Worm (Caenorhabditis elegans) whole organism, midembryonic: ENCODE measurements around the gene fbxa-219.

Source experiments
- cog-1 ChIP-seq: sonication (generic microtip); optimal IDR thresholded peaks from 2 replicates; lab custom pipeline; 2016; ENCODE audit warnings: missing genetic modification characterization, missing compliant biosample characterization
- flt-1 ChIP-seq: fragments of 200-800 bp; sonication (Bioruptor generic); IDR thresholded peaks from 2 replicates; pipeline ENCODE4 v1.3.6; 2022; ENCODE audit warnings: missing genetic modification characterization, missing compliant biosample characterization

DNA sequence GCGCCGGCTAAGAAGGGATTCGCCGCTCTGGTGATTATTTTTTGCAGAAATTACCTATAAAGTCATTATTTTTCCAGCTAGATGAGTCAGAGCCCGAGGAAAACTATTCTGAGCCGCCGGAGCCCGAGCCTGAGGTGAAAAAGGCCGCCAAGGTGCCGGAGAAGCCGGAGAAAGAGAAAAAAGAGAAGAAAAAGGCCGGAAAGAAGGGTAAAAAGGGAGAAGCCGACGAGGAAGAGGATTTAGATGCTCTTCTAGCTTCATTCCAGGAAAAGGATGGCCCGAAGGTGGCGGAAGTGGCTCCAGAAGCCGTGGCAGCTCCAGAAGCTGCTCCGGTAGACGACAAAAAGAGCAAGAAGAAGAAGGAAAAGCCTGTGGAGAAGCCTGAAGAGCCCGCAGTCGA, 23.5 kb downstream of the fbxa-219 start:
- TF ChIP-seq flt-1: no peak
- TF ChIP-seq cog-1 (tag; lab: Kevin White, UChicago): no peak
